Fruit fly (Drosophila melanogaster) whole organism, prepupa: ENCODE results near the gene CG17249.

ENCODE experiments used
- Blimp-1 ChIP-seq: fragments of 200-800 bp; sonication (Bioruptor generic); optimal IDR thresholded peaks from 3 replicates; lab custom pipeline; 2017; ENCODE audit warnings: missing biosample characterization, missing genetic modification characterization, mild to moderate bottlenecking, moderate library complexity, missing genetic modification reagents
- CG10631 ChIP-seq: fragments of 200-800 bp; sonication (Bioruptor generic); optimal IDR thresholded peaks from 2 replicates; lab custom pipeline; 2016; ENCODE audit warnings: missing biosample characterization, missing genetic modification characterization
- CG10669 ChIP-seq: fragments of 200-800 bp; sonication (Bioruptor generic); optimal IDR thresholded peaks from 3 replicates; lab custom pipeline; 2018; ENCODE audit warnings: missing biosample characterization, mild to moderate bottlenecking, missing genetic modification characterization, moderate library complexity
- CG11294 ChIP-seq: fragments of 200-800 bp; sonication (Bioruptor generic); IDR thresholded peaks from 2 replicates; pipeline ENCODE4 v1.3.6; 2022; ENCODE audit warnings: missing biosample characterization, missing genetic modification characterization
- CG11762 ChIP-seq: fragments of 200-800 bp; sonication (Bioruptor generic); optimal IDR thresholded peaks from 3 replicates; lab custom pipeline; 2016; ENCODE audit warnings: missing biosample characterization, missing genetic modification characterization; ENCODE audit not compliant: insufficient read depth
- CG11902 ChIP-seq: fragments of 200-800 bp; sonication (Bioruptor generic); optimal IDR thresholded peaks from 3 replicates; lab custom pipeline; 2016; ENCODE audit warnings: missing biosample characterization, missing genetic modification characterization
- CG1621 ChIP-seq: fragments of 200-800 bp; sonication (Bioruptor generic); optimal IDR thresholded peaks from 3 replicates; lab custom pipeline; 2018; ENCODE audit warnings: missing biosample characterization, mild to moderate bottlenecking, missing genetic modification characterization
- CG3032 ChIP-seq: fragments of 200-800 bp; optimal IDR thresholded peaks from 2 replicates; lab custom pipeline; 2019; ENCODE audit warnings: missing biosample characterization, mild to moderate bottlenecking, missing genetic modification characterization, moderate library complexity
- CG31627 ChIP-seq: fragments of 200-800 bp; sonication (Bioruptor generic); optimal IDR thresholded peaks from 3 replicates; lab custom pipeline; 2016; ENCODE audit warnings: missing biosample characterization, missing genetic modification characterization
- CG32006 ChIP-seq: fragments of 200-800 bp; sonication (Bioruptor generic); optimal IDR thresholded peaks from 3 replicates; lab custom pipeline; 2017; ENCODE audit warnings: missing biosample characterization, mild to moderate bottlenecking, missing genetic modification characterization
- CG3919 ChIP-seq: fragments of 200-800 bp; sonication (Bioruptor generic); optimal IDR thresholded peaks from 3 replicates; lab custom pipeline; 2016; ENCODE audit warnings: missing biosample characterization, missing genetic modification characterization
- CG4318 ChIP-seq: fragments of 200-800 bp; sonication (Bioruptor generic); optimal IDR thresholded peaks from 3 replicates; lab custom pipeline; 2017; ENCODE audit warnings: missing biosample characterization, mild to moderate bottlenecking, missing genetic modification characterization
- CG6163 ChIP-seq: fragments of 200-800 bp; sonication (Bioruptor generic); IDR thresholded peaks from 3 replicates; pipeline ENCODE4 v1.3.6; 2022; ENCODE audit warnings: missing biosample characterization, missing genetic modification characterization
- CG6276 ChIP-seq: fragments of 200-800 bp; sonication (Bioruptor generic); optimal IDR thresholded peaks from 2 replicates; lab custom pipeline; 2017; ENCODE audit warnings: missing biosample characterization, mild to moderate bottlenecking, missing genetic modification characterization
- CG6808 ChIP-seq: fragments of 200-800 bp; sonication (Bioruptor generic); optimal IDR thresholded peaks from 3 replicates; lab custom pipeline; 2017; ENCODE audit warnings: missing biosample characterization, missing genetic modification characterization, mild to moderate bottlenecking, moderate library complexity, missing genetic modification reagents
- CG7368 ChIP-seq: fragments of 200-800 bp; sonication (Bioruptor generic); optimal IDR thresholded peaks from 3 replicates; lab custom pipeline; 2016; ENCODE audit warnings: missing biosample characterization, missing genetic modification characterization
- CG8119 ChIP-seq: fragments of 200-800 bp; sonication (Bioruptor generic); IDR thresholded peaks from 3 replicates; pipeline ENCODE4 v1.3.6; 2022; ENCODE audit warnings: missing biosample characterization, missing genetic modification characterization
- CG8632 ChIP-seq: fragments of 200-800 bp; sonication (Bioruptor generic); optimal IDR thresholded peaks from 3 replicates; lab custom pipeline; 2016; ENCODE audit warnings: missing biosample characterization, missing genetic modification characterization
- CG9139 ChIP-seq: fragments of 200-800 bp; sonication (Bioruptor generic); optimal IDR thresholded peaks from 3 replicates; lab custom pipeline; 2017; ENCODE audit warnings: missing biosample characterization, mild to moderate bottlenecking, missing genetic modification characterization
- Eip75B ChIP-seq: fragments of 200-800 bp; sonication (Bioruptor generic); optimal IDR thresholded peaks from 3 replicates; lab custom pipeline; 2016; ENCODE audit warnings: missing biosample characterization, missing genetic modification characterization
- Eip78C ChIP-seq: fragments of 200-800 bp; sonication (Bioruptor generic); peaks from one replicate; lab custom pipeline; 2016; ENCODE audit warnings: missing biosample characterization, missing genetic modification characterization
- Ets21C ChIP-seq: fragments of 200-800 bp; sonication (Bioruptor generic); optimal IDR thresholded peaks from 3 replicates; lab custom pipeline; 2016; ENCODE audit warnings: missing biosample characterization, missing genetic modification characterization
- Hr39 ChIP-seq: fragments of 200-800 bp; sonication (Bioruptor generic); optimal IDR thresholded peaks from 2 replicates; lab custom pipeline; 2016; ENCODE audit warnings: missing biosample characterization, missing genetic modification characterization
- OdsH ChIP-seq: fragments of 200-800 bp; sonication (Bioruptor generic); optimal IDR thresholded peaks from 3 replicates; lab custom pipeline; 2016; ENCODE audit warnings: missing biosample characterization, missing genetic modification characterization
- Sox102F ChIP-seq: fragments of 200-800 bp; sonication (Bioruptor generic); optimal IDR thresholded peaks from 2 replicates; lab custom pipeline; 2016; ENCODE audit warnings: missing biosample characterization, mild to moderate bottlenecking, missing genetic modification characterization
- Sox14 ChIP-seq: fragments of 200-800 bp; sonication (Bioruptor generic); optimal IDR thresholded peaks from 3 replicates; lab custom pipeline; 2016; ENCODE audit warnings: missing biosample characterization, missing genetic modification characterization
- achi ChIP-seq: fragments of 200-800 bp; sonication (Bioruptor generic); optimal IDR thresholded peaks from 3 replicates; lab custom pipeline; 2016; ENCODE audit warnings: missing biosample characterization, missing genetic modification characterization
- dac ChIP-seq: fragments of 200-800 bp; sonication (Bioruptor generic); optimal IDR thresholded peaks from 2 replicates; lab custom pipeline; 2017; ENCODE audit warnings: missing biosample characterization, mild to moderate bottlenecking, missing genetic modification characterization
- dsx ChIP-seq: fragments of 200-800 bp; optimal IDR thresholded peaks from 3 replicates; lab custom pipeline; 2019; ENCODE audit warnings: missing biosample characterization, mild to moderate bottlenecking, missing genetic modification characterization, moderate library complexity; ENCODE audit not compliant: poor library complexity, severe bottlenecking
- eg ChIP-seq: fragments of 200-800 bp; sonication (Bioruptor generic); IDR thresholded peaks from 3 replicates; pipeline ENCODE4 v1.3.6; 2022; ENCODE audit warnings: missing biosample characterization, missing genetic modification characterization
- esn ChIP-seq: fragments of 200-800 bp; sonication (Bioruptor generic); optimal IDR thresholded peaks from 2 replicates; lab custom pipeline; 2016; ENCODE audit warnings: missing biosample characterization, mild to moderate bottlenecking, missing genetic modification characterization, moderate library complexity
- fkh ChIP-seq: fragments of 200-800 bp; sonication (Bioruptor generic); optimal IDR thresholded peaks from 3 replicates; lab custom pipeline; 2017; ENCODE audit warnings: missing biosample characterization, mild to moderate bottlenecking, missing genetic modification characterization, moderate library complexity
- salr ChIP-seq, 2 experiments: fragments of 200-800 bp; sonication (Bioruptor generic); optimal IDR thresholded peaks; 3 replicates each; lab custom pipeline; 2016 to 2018; ENCODE audit warnings: missing biosample characterization in 2 of 2, missing genetic modification characterization in 2 of 2, mild to moderate bottlenecking in 1 of 2
- spab ChIP-seq: fragments of 200-800 bp; sonication (Bioruptor generic); optimal IDR thresholded peaks from 2 replicates; lab custom pipeline; 2017; ENCODE audit warnings: missing biosample characterization, mild to moderate bottlenecking, missing genetic modification characterization, missing genetic modification reagents
- ss ChIP-seq, 2 experiments: fragments of 200-800 bp; sonication (Bioruptor generic); optimal IDR thresholded peaks; 2 replicates in 1 of 2; 3 replicates in 1 of 2; lab custom pipeline; 2017 to 2018; ENCODE audit warnings: mild to moderate bottlenecking in 2 of 2, missing biosample characterization in 2 of 2, missing genetic modification characterization in 2 of 2, moderate library complexity in 1 of 2
- svp ChIP-seq: fragments of 200-800 bp; sonication (Bioruptor generic); peaks from one replicate; lab custom pipeline; 2016; ENCODE audit warnings: missing biosample characterization, missing genetic modification characterization
- topi ChIP-seq: fragments of 200-800 bp; sonication (Bioruptor generic); optimal IDR thresholded peaks from 3 replicates; lab custom pipeline; 2016; ENCODE audit warnings: missing biosample characterization, missing genetic modification characterization
- vri ChIP-seq: fragments of 200-800 bp; sonication (Bioruptor generic); optimal IDR thresholded peaks from 3 replicates; lab custom pipeline; 2016; ENCODE audit warnings: missing biosample characterization, mild to moderate bottlenecking, missing genetic modification characterization

Gene CG17249

dm6 chr3L:1609611-1610010, 37.7 kb downstream of the CG17249 start (continued):
- TF ChIP-seq CG1621 (tag; lab: Kevin White, UChicago), result no peak
- peak; percentile 20 for TF ChIP-seq achi (GFP tag; lab: Kevin White, UChicago)
- no peak for TF ChIP-seq CG8632 (GFP tag; lab: Kevin White, UChicago)
- no peak for TF ChIP-seq esn
- peak; percentile 19 for TF ChIP-seq CG10631 (GFP tag; lab: Kevin White, UChicago)
- TF ChIP-seq CG9139 (GFP tag; lab: Kevin White, UChicago), result no peak
- no peak for TF ChIP-seq ss (GFP tag; optimal IDR thresholded peaks at IDR 0.05; lab: Kevin White, UChicago)
- TF ChIP-seq eg (GFP tag; lab: Robert Waterston, UW), result peak; percentile 43; the same call in 2 of the 3 replicates
- no peak for TF ChIP-seq topi
- TF ChIP-seq CG11294 (GFP tag; lab: Robert Waterston, UW), result no peak; the same call in 1 of the 2 replicates
- no peak for TF ChIP-seq Ets21C (GFP tag; lab: Kevin White, UChicago)
- TF ChIP-seq CG32006, result peak; percentile 38
- no peak for TF ChIP-seq fkh (GFP tag; lab: Kevin White, UChicago)
- peak; percentile 28; the same call in 1 of the 3 replicates for TF ChIP-seq CG8119
- TF ChIP-seq salr (GFP tag; optimal IDR thresholded peaks at IDR 0.05; lab: Kevin White, UChicago), result no peak
- TF ChIP-seq Hr39, result no peak
- TF ChIP-seq Eip78C (GFP tag; lab: Kevin White, UChicago), result peak; percentile 77
- TF ChIP-seq svp (GFP tag; lab: Kevin White, UChicago), result peak; percentile 52
- TF ChIP-seq vri (GFP tag; lab: Kevin White, UChicago), result no peak
- TF ChIP-seq CG31627, result no peak
- TF ChIP-seq CG10669, result no peak
- TF ChIP-seq CG4318 (GFP tag; lab: Kevin White, UChicago), result no peak
- no peak for TF ChIP-seq OdsH
- no peak for TF ChIP-seq CG11902 (GFP tag; lab: Kevin White, UChicago)

- TF ChIP-seq CG8119 (no peak), CG11762 (GFP tag; lab: Kevin White, UChicago) (no peak), CG7368 (GFP tag; lab: Kevin White, UChicago) (no peak), dac (no peak), esn (no peak), CG6276 (no peak), dsx (GFP tag; lab: Kevin White, UChicago) (no peak), CG10631 (GFP tag; lab: Kevin White, UChicago) (no peak), CG11902 (GFP tag; lab: Kevin White, UChicago) (no peak), OdsH (no peak), CG3032 (no peak), Sox14 (GFP tag; lab: Kevin White, UChicago) (no peak), CG4318 (GFP tag; lab: Kevin White, UChicago) (no peak), CG3919 (GFP tag; lab: Kevin White, UChicago) (no peak)
Measured at dm6 chr3L:1602833-1603128, 44.5 kb downstream of the CG17249 start, which contains the start of the genes CG18170 and CG33791. Gene CG18170 (plus strand): TSS chr3L:1602954. Gene CG33791 (plus strand): TSS chr3L:1602954.

- TF ChIP-seq CG11294 (GFP tag; lab: Robert Waterston, UW) (no peak), fkh (GFP tag; lab: Kevin White, UChicago) (peak; percentile 77), Blimp-1 (GFP tag; lab: Kevin White, UChicago) (no peak), CG3919 (GFP tag; lab: Kevin White, UChicago) (no peak), topi (no peak), CG11902 (GFP tag; lab: Kevin White, UChicago) (no peak), spab (GFP tag; lab: Kevin White, UChicago) (no peak), CG6808 (GFP tag; lab: Kevin White, UChicago) (no peak), eg (GFP tag; lab: Robert Waterston, UW) (0 out of 3 replicates have a peak, but pooled peaks have one; percentile 30), svp (GFP tag; lab: Kevin White, UChicago) (peak; percentile 99), Eip78C (GFP tag; lab: Kevin White, UChicago) (peak; percentile 64), OdsH (no peak), ss (GFP tag; optimal IDR thresholded peaks at IDR 0.05; lab: Kevin White, UChicago) (peak in 1 of 2 experiments; percentile 2), Eip75B (GFP tag; lab: Kevin White, UChicago) (no peak), achi (GFP tag; lab: Kevin White, UChicago) (no peak), Sox102F (GFP tag; lab: Kevin White, UChicago) (no peak), CG6163 (0 out of 3 replicates have a peak, but pooled peaks have one; percentile 24)
Measured at dm6 chr3L:1602064-1602832, 45.0 kb downstream of the CG17249 start, which contains the start of gene CG12104. Gene CG12104 (minus strand): TSS chr3L:1602674.
